Worm (Caenorhabditis elegans): ENCODE results near the gene fbxc-28.

DNA sequence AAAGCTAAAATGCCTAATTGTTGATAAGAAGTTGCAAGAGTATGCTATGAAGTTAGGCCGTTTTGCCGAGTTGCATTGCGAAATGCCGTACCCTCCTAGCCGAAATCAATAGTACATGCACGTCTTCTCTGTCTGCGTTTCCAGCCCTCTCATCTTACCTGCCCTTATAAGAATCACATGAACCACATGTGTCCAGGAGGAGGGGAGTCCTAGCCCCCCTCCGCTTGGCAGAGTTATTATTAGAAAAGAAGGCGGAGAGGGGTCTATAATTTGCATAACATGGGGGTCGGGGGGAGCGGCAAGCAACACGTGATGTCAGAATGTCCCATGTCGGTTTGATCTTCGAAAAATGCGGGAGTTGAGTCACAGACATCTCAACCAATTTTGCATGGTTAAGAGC, 29.4 kb downstream of the fbxc-28 start:
- TF ChIP-seq unc-130 (tag; optimal IDR thresholded peaks at IDR 0.05) = no peak
- no peak for TF ChIP-seq fos-1 (tag; optimal IDR thresholded peaks at IDR 0.05)
- TF ChIP-seq nhr-237 (tag; optimal IDR thresholded peaks at IDR 0.05) = no peak
- TF ChIP-seq nhr-77 (tag; optimal IDR thresholded peaks at IDR 0.05) = no peak
- no peak for TF ChIP-seq blmp-1 (tag; optimal IDR thresholded peaks at IDR 0.05)
- TF ChIP-seq lin-39 (tag; optimal IDR thresholded peaks at IDR 0.05) = no peak
- TF ChIP-seq ceh-63 (GFP tag; optimal IDR thresholded peaks at IDR 0.05) = no peak

Measured in whole organism, L1 larva.